Worm (Caenorhabditis elegans) whole organism, L3 larva: ENCODE measurements around the gene F10E9.7.
A peak's percentile ranks its signal among the peaks of the same experiment; 100 is the strongest.
"Not testable (repeated sequence)": the region's sequence is repeated elsewhere in the genome, so short reads cannot be mapped to it uniquely, and the experiment has no call there.

Experiments
- R02D3.7 ChIP-seq: fragments of 150-350 bp; optimal IDR thresholded peaks from 2 replicates; lab custom pipeline; 2014; ENCODE audit warnings: missing biosample characterization, missing genetic modification characterization
- aly-2 ChIP-seq: fragments of 150-350 bp; optimal IDR thresholded peaks from 2 replicates; lab custom pipeline; 2014; ENCODE audit warnings: missing biosample characterization, missing genetic modification characterization
- ama-1 ChIP-seq: fragments of 150-350 bp; optimal IDR thresholded peaks from 2 replicates; lab custom pipeline; 2018
- ceh-16 ChIP-seq: sonication (generic microtip); optimal IDR thresholded peaks from 2 replicates; lab custom pipeline; 2017; ENCODE audit warnings: missing biosample characterization, missing genetic modification characterization
- ceh-28 ChIP-seq: fragments of 150-350 bp; optimal IDR thresholded peaks from 2 replicates; lab custom pipeline; 2014; ENCODE audit warnings: missing biosample characterization, missing genetic modification reagents, missing genetic modification characterization
- ceh-82 ChIP-seq: fragments of 150-350 bp; optimal IDR thresholded peaks from 2 replicates; lab custom pipeline; 2014; ENCODE audit warnings: missing biosample characterization, missing genetic modification characterization
- egl-5 ChIP-seq: fragments of 150-350 bp; optimal IDR thresholded peaks from 2 replicates; lab custom pipeline; 2017; ENCODE audit warnings: missing biosample characterization, missing genetic modification reagents, missing genetic modification characterization, inconsistent platforms
- elt-1 ChIP-seq: fragments of 150-350 bp; optimal IDR thresholded peaks from 2 replicates; lab custom pipeline; 2014; ENCODE audit warnings: missing biosample characterization, missing genetic modification characterization
- elt-2 ChIP-seq: sonication (generic microtip); optimal IDR thresholded peaks from 2 replicates; lab custom pipeline; 2016; ENCODE audit warnings: missing genetic modification reagents, mild to moderate bottlenecking, missing genetic modification characterization, missing compliant biosample characterization
- elt-3 ChIP-seq, 3 experiments: fragments of 150-350 bp in 1 of 3; sonication (generic microtip) in 2 of 3; optimal IDR thresholded peaks; 2 replicates in 2 of 3; 4 replicates in 1 of 3; lab custom pipeline; 2014 to 2017; ENCODE audit warnings: missing biosample characterization in 3 of 3, missing genetic modification characterization in 3 of 3
- eor-1 ChIP-seq, 2 experiments: fragments of 150-350 bp; optimal IDR thresholded peaks; 2 replicates each; lab custom pipeline; 2014 to 2018; ENCODE audit warnings: missing biosample characterization in 2 of 2, missing genetic modification characterization in 2 of 2
- fkh-2 ChIP-seq: fragments of 150-350 bp; optimal IDR thresholded peaks from 2 replicates; lab custom pipeline; 2014; ENCODE audit warnings: missing biosample characterization, missing genetic modification reagents, missing genetic modification characterization
- fos-1 ChIP-seq: fragments of 150-350 bp; optimal IDR thresholded peaks from 2 replicates; lab custom pipeline; 2014; ENCODE audit warnings: missing biosample characterization, missing genetic modification characterization
- jun-1 ChIP-seq: fragments of 150-350 bp; optimal IDR thresholded peaks from 2 replicates; lab custom pipeline; 2014; ENCODE audit warnings: missing biosample characterization, missing genetic modification reagents, missing genetic modification characterization
- lin-15B ChIP-seq: fragments of 150-350 bp; optimal IDR thresholded peaks from 2 replicates; lab custom pipeline; 2014; ENCODE audit warnings: missing biosample characterization, missing genetic modification characterization
- lin-39 ChIP-seq: fragments of 150-350 bp; optimal IDR thresholded peaks from 2 replicates; lab custom pipeline; 2018; ENCODE audit warnings: missing biosample characterization, missing genetic modification reagents, missing genetic modification characterization
- mdl-1 ChIP-seq: fragments of 150-350 bp; optimal IDR thresholded peaks from 2 replicates; lab custom pipeline; 2014; ENCODE audit warnings: missing biosample characterization, missing genetic modification characterization
- mml-1 ChIP-seq: fragments of 150-350 bp; sonication (generic microtip); optimal IDR thresholded peaks from 3 replicates; lab custom pipeline; 2014; ENCODE audit warnings: missing biosample characterization, missing genetic modification characterization
- nfya-1 ChIP-seq: sonication (generic microtip); optimal IDR thresholded peaks from 2 replicates; lab custom pipeline; 2017; ENCODE audit warnings: missing genetic modification characterization, mild to moderate bottlenecking, missing compliant biosample characterization, antibody characterized with exemption, moderate library complexity; ENCODE audit not compliant: insufficient read depth
- nhr-12 ChIP-seq: fragments of 150-350 bp; optimal IDR thresholded peaks from 2 replicates; lab custom pipeline; 2014; ENCODE audit warnings: missing biosample characterization, missing genetic modification characterization
- nhr-23 ChIP-seq: fragments of 150-350 bp; optimal IDR thresholded peaks from 2 replicates; lab custom pipeline; 2014; ENCODE audit warnings: missing biosample characterization, missing genetic modification reagents, missing genetic modification characterization
- nhr-25 ChIP-seq: sonication (generic microtip); optimal IDR thresholded peaks from 2 replicates; lab custom pipeline; 2017; ENCODE audit warnings: missing biosample characterization, missing genetic modification characterization
- nhr-28 ChIP-seq: fragments of 150-350 bp; optimal IDR thresholded peaks from 2 replicates; lab custom pipeline; 2014; ENCODE audit warnings: missing biosample characterization, missing genetic modification characterization
- nhr-43 ChIP-seq: sonication (generic microtip); optimal IDR thresholded peaks from 2 replicates; lab custom pipeline; 2016; ENCODE audit warnings: mild to moderate bottlenecking, missing genetic modification characterization, missing compliant biosample characterization; ENCODE audit not compliant: poor library complexity, severe bottlenecking
- pha-4 ChIP-seq: fragments of 150-350 bp; optimal IDR thresholded peaks from 2 replicates; lab custom pipeline; 2014; ENCODE audit warnings: missing biosample characterization, missing genetic modification reagents, missing genetic modification characterization
- pqm-1 ChIP-seq: fragments of 150-350 bp; optimal IDR thresholded peaks from 2 replicates; lab custom pipeline; 2017; ENCODE audit warnings: missing biosample characterization, missing genetic modification characterization, inconsistent platforms
- sea-2 ChIP-seq: fragments of 150-350 bp; sonication (generic microtip); optimal IDR thresholded peaks from 4 replicates; lab custom pipeline; 2014; ENCODE audit warnings: missing biosample characterization, missing genetic modification reagents, missing genetic modification characterization
- skn-1 ChIP-seq: fragments of 150-350 bp; optimal IDR thresholded peaks from 2 replicates; lab custom pipeline; 2014; ENCODE audit warnings: missing biosample characterization, missing genetic modification characterization
- snpc-4 ChIP-seq: fragments of 150-350 bp; optimal IDR thresholded peaks from 2 replicates; lab custom pipeline; 2014; ENCODE audit warnings: missing biosample characterization, missing genetic modification characterization
- tbx-2 ChIP-seq: sonication (generic microtip); optimal IDR thresholded peaks from 2 replicates; lab custom pipeline; 2016; ENCODE audit warnings: mild to moderate bottlenecking, missing genetic modification characterization, missing compliant biosample characterization
- unc-39 ChIP-seq: sonication (generic microtip); optimal IDR thresholded peaks from 4 replicates; lab custom pipeline; 2017; ENCODE audit warnings: missing biosample characterization, missing genetic modification characterization
- ztf-4 ChIP-seq: fragments of 150-350 bp; optimal IDR thresholded peaks from 2 replicates; lab custom pipeline; 2014; ENCODE audit warnings: missing biosample characterization, missing genetic modification characterization

Gene F10E9.7

DNA sequence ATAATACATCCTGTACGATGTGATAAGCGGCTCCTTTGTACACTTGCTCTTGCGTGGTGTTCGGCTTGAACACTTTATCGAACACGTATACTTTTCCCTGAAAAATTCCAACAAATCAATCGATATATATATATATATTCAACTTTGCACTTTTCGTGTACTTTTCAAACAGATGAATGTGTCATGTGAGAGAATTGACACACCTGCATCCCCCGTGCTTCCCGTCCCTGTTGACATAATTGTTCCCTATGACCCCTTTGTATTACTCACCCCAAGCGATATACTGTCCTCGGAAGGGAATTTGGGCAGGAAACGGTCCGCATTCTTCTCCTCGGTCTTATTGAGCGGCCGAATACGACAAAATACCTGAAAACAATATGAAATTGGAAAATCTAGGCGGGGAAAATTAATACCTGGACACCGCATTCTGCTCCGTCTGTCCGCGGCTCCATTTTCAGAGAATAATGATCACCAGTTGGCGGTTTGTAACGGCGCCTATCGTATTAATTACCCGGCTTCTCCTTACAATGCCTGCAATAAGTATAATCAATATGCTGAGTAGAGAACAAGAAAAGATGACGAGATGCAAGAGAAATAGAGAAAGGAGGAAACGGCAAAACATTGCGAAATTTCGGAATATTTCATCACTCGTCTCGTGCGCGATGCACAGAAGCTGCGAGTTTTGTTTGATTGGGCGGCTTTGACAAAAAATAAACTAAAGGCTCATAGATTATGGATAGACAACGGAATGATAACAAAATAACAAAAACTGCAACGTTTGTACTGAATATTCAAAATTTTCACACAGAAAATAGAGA, 47.6 kb upstream of the F10E9.7 start, which contains the start of gene unc-116:
TSS of gene unc-116 (minus strand) at position 531 of the 818 bp plus-strand sequence.
- TF ChIP-seq pha-4: peak; percentile 87
- TF ChIP-seq nhr-43 (tag; lab: Kevin White, UChicago): no peak
- TF ChIP-seq elt-2: peak; percentile 8
- peak; percentile 18 for TF ChIP-seq pqm-1 (tag; lab: Kevin White, UChicago)
- no peak for TF ChIP-seq ceh-16 (tag; lab: Kevin White, UChicago)
- peak; percentile 62 for TF ChIP-seq nhr-23
- TF ChIP-seq skn-1: no peak
- peak; percentile 52 for TF ChIP-seq ceh-28
- TF ChIP-seq nfya-1 (tag; lab: Kevin White, UChicago): peak; percentile 88
- TF ChIP-seq nhr-25: peak; percentile 14
- TF ChIP-seq tbx-2 (tag; lab: Kevin White, UChicago): no peak
- TF ChIP-seq lin-15B (tag; lab: Kevin White, UChicago): peak; percentile 36
- no peak for TF ChIP-seq eor-1 (tag; optimal IDR thresholded peaks at IDR 0.05; lab: Kevin White, UChicago)
- TF ChIP-seq fos-1 (tag; lab: Kevin White, UChicago): no peak
- peak; percentile 4 for TF ChIP-seq snpc-4 (tag; lab: Kevin White, UChicago)
- peak; percentile 36 for TF ChIP-seq mdl-1 (tag; lab: Kevin White, UChicago)
- TF ChIP-seq lin-39 (tag; lab: Kevin White, UChicago): peak; percentile 39
- TF ChIP-seq ama-1: peak; percentile 15

DNA sequence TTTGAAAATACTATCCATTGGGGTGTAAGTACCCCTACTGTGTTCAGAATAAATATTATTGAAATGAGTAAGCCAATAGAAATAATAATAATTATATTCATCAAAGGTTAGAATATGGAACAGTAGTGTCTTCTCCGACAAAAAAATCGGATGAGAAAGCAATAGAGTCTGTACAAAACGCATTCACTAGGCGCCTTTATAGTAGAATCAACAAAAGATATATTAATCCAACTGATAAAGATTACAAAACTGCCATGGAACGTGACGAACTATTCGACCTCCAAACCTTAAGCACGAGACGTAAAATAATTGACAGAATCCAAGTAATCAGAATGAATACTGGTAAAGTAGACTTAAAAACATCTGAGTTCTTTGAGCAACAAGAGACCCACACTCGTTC, 40.6 kb upstream of the F10E9.7 start, which contains the start of gene clc-29:
TSS of gene clc-29 (minus strand) at position 101 of the 400 bp plus-strand sequence.
- not testable (repeated sequence) for TF ChIP-seq ceh-82 (tag; lab: Kevin White, UChicago); egl-5 (tag; lab: Kevin White, UChicago); pha-4

DNA sequence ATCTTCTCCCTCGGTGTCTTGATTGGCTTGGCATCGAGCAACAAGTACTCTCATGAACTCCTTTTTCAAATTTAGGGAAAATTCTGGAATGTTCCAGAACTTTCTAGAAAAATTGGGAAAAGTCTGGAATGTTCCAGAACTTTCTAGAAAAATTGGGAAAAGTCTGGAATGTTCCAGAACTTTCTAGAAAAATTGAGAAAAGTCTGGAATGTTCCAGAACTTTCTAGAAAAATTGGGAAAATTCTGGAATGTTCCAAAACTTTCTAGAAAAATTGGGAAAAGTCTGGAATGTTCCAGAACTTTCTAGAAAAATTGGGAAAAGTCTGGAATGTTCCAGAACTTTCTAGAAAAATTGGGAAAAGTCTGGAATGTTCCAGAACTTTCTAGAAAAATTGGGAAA, 37.0 kb upstream of the F10E9.7 start, which contains the start of gene ZC262.7:
TSS of gene ZC262.7 (minus strand) at position 54 of the 400 bp plus-strand sequence.
- TF ChIP-seq jun-1, ztf-4, R02D3.7 (tag; lab: Kevin White, UChicago): not testable (repeated sequence)

DNA sequence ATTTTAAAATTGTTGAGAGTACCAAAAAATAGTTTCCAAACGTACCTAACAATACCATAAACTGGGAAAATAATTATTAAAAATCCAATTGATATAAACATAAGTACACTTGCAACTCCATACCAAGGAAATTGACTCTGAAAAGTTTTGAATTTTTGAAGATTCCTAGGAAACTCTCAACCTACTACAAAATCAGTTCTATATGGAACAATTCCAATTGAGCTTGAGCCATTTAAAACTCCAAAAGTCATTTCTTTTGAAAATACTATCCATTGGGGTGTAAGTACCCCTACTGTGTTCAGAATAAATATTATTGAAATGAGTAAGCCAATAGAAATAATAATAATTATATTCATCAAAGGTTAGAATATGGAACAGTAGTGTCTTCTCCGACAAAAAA, 32.1 kb upstream of the F10E9.7 start, which contains the start of gene clc-28:
TSS of gene clc-28 (minus strand) at position 101 of the 400 bp plus-strand sequence.
- not testable (repeated sequence) for TF ChIP-seq jun-1 (tag; lab: Kevin White, UChicago); aly-2; elt-2
- TF ChIP-seq, all 47 proteins: peak for 0; not testable (repeated sequence) for 47

DNA sequence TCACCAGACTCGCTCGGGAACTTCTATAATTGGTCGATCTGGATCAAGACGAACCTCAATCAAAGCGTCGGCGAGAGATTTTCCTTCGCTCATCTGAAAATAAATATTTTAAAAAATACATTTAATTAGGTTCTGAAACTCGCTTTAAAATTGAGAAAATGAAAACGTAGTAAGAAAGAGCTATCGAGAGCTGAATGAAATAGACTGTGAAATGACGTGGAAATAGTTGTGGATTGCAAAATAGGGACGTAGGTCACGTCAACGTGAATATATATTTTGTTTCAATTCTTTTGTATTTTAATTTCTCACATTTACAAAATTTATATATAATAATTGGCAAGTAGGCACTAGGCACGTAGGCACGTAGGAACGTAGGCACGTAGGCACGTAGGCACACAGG, 27.2 kb upstream of the F10E9.7 start, which contains the start of gene ZC262.4:
TSS of gene ZC262.4 (minus strand) at position 101 of the 400 bp plus-strand sequence.
- TF ChIP-seq egl-5 (tag; lab: Kevin White, UChicago) (no peak), elt-3 (tag; optimal IDR thresholded peaks at IDR 0.05; lab: Kevin White, UChicago) (no peak), mml-1 (tag; lab: Kevin White, UChicago) (no peak), sea-2 (GFP tag; lab: Kevin White, UChicago) (no peak), lin-39 (tag; lab: Kevin White, UChicago) (no peak), aly-2 (no peak), nhr-25 (no peak), nhr-28 (tag; lab: Kevin White, UChicago) (no peak), pha-4 (no peak), fkh-2 (no peak), lin-15B (tag; lab: Kevin White, UChicago) (no peak), nhr-12 (tag; lab: Kevin White, UChicago) (no peak)

DNA sequence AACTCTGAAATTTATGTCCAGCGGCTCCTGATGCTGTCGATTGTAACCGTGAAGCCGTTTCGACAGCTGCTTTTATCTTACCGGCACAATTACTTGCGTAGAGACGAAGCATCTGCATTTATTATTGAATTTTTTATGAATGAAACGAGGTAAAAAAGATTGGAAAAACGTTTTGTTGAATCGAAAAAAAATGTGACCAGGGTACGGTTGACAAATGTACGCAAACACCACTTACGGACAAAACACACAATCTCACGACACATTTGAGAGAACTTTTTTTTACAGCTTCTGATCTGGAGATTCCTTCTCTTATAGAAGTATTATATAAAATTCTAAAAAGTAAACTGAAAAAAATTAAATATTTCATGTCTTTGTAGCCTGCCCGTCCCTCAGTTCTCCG, 24.5 kb upstream of the F10E9.7 start, which contains the start of the genes mrps-18A and ZC262.2:
TSS of gene mrps-18A (minus strand) at position 141 of the 400 bp plus-strand sequence.
TSS of gene ZC262.2 (plus strand) at position 284 of the 400 bp plus-strand sequence.
- TF ChIP-seq unc-39 (tag; lab: Kevin White, UChicago) (no peak), pha-4 (peak; percentile 63), ceh-16 (tag; lab: Kevin White, UChicago) (no peak), lin-15B (tag; lab: Kevin White, UChicago) (peak; percentile 14), nhr-23 (peak; percentile 5), fkh-2 (no peak), nfya-1 (tag; lab: Kevin White, UChicago) (peak; percentile 76), sea-2 (GFP tag; lab: Kevin White, UChicago) (no peak), elt-1 (no peak)
- TF ChIP-seq, all 47 proteins: peak for 4
